Worm (Caenorhabditis elegans): ENCODE measurements around the gene D2045.9.

ce11 chrIII:10463653-10464052, 11.4 kb upstream of the D2045.9 start:
- TF ChIP-seq tra-1 (GFP tag; IDR thresholded peaks at IDR 0.05), result no peak
- no peak for TF ChIP-seq F49E8.2 (tag; optimal IDR thresholded peaks at IDR 0.05; ENCODE audit: borderline replicate concordance)
- TF ChIP-seq mdl-1 (tag; optimal IDR thresholded peaks at IDR 0.05), result peak in 1 of 2 experiments; percentile 11
- TF ChIP-seq nhr-11 (tag; optimal IDR thresholded peaks at IDR 0.05), result peak; percentile 10
- no peak for TF ChIP-seq R02D3.7 (tag; optimal IDR thresholded peaks at IDR 0.05)
- no peak for TF ChIP-seq saeg-2 (GFP tag; IDR thresholded peaks at IDR 0.05)
- no peak for TF ChIP-seq daf-12 (tag; optimal IDR thresholded peaks at IDR 0.05)
- peak in 1 of 2 experiments; percentile 64 for TF ChIP-seq lsy-2 (tag; optimal IDR thresholded peaks at IDR 0.05)
- TF ChIP-seq pqm-1 (tag; optimal IDR thresholded peaks at IDR 0.05), result no peak
- TF ChIP-seq egl-27 (tag; optimal IDR thresholded peaks at IDR 0.05), result no peak

All from whole organism, L4 larva.